Fruit fly (Drosophila melanogaster): Measurements from ENCODE around the gene Grip.

DNA sequence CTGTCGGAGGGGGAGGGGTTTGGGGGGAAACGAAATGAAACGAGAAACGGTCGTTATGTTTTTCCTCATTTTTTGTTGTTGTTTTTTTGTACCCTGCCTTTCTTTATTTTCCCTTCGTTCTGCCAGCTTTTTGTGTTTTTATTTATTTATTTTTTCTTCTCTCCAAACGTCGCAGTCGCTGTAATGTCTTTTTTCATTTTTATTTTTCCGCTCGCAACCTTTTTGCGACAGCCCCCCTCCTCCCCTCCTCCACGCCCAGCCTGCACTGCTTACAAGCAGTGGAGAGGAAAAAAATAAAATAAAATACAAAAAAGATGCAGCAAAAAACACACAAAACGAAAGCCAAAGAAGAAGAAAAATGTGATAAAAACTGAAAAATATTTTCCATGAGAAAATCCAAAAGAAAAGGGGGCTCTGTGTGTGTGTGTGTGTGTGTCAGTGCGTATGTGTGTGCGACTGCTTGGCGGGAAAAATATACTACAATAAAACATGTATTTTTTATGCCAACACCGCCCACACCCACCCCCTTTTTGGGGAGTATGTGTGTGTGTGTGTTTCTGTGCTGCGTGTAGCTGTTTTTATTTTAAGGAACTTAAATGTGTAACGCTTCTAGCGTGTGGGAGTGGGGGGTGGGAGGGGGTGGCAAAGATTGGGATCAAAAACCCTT, 30.9 kb upstream of the Grip start:
- TF ChIP-seq ttk (optimal IDR thresholded peaks at IDR 0.05) (no peak), insv (optimal IDR thresholded peaks at IDR 0.05) (no peak), Sin3A (optimal IDR thresholded peaks at IDR 0.05) (no peak), psq (optimal IDR thresholded peaks at IDR 0.05) (no peak)

All from Kc167 (cell line).